Worm (Caenorhabditis elegans) whole organism, L3 larva: ENCODE results near the gene C23H5.11.
"Not testable (repeated sequence)": the region's sequence is repeated elsewhere in the genome, so short reads cannot be mapped to it uniquely, and the experiment has no call there.

Experiments used
- ZK546.5 ChIP-seq: sonication (generic microtip); optimal IDR thresholded peaks from 2 replicates; lab custom pipeline; 2017; ENCODE audit warnings: missing biosample characterization, missing genetic modification characterization
- elt-3 ChIP-seq, 3 experiments: fragments of 150-350 bp in 1 of 3; sonication (generic microtip) in 2 of 3; optimal IDR thresholded peaks; 2 replicates in 2 of 3; 4 replicates in 1 of 3; lab custom pipeline; 2014 to 2017; ENCODE audit warnings: missing biosample characterization in 3 of 3, missing genetic modification characterization in 3 of 3
- nhr-25 ChIP-seq: sonication (generic microtip); optimal IDR thresholded peaks from 2 replicates; lab custom pipeline; 2017; ENCODE audit warnings: missing biosample characterization, missing genetic modification characterization

DNA sequence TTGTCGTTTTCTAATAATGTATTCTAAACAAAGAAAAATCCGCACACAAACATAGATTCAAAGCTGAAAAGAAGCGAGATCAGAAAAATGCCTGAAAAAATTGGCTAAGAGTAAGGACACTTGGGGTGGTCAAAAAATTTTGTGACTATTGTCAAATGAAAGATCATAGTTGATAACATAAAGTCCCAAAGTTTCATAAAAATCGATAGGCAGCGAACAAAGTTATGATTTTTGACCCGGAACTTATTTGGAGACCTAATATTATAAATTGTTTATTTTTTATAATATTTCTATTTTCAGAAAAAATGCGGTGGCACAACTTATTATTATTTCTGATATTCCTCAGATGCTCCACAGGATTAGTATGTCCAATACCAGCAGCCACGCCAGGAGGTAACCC, 48.5 kb downstream of the C23H5.11 start, which contains the start of gene R05C11.4:
- TF ChIP-seq nhr-25 (tag; lab: Kevin White, UChicago); ZK546.5 (tag; lab: Kevin White, UChicago); elt-3 (tag; optimal IDR thresholded peaks at IDR 0.05; lab: Kevin White, UChicago): not testable (repeated sequence)
